Worm (Caenorhabditis elegans): ENCODE measurements around the gene Y54F10BM.21.
A peak's percentile ranks its signal among the peaks of the same experiment; 100 is the strongest.

Y54F10BM.21 gene

DNA sequence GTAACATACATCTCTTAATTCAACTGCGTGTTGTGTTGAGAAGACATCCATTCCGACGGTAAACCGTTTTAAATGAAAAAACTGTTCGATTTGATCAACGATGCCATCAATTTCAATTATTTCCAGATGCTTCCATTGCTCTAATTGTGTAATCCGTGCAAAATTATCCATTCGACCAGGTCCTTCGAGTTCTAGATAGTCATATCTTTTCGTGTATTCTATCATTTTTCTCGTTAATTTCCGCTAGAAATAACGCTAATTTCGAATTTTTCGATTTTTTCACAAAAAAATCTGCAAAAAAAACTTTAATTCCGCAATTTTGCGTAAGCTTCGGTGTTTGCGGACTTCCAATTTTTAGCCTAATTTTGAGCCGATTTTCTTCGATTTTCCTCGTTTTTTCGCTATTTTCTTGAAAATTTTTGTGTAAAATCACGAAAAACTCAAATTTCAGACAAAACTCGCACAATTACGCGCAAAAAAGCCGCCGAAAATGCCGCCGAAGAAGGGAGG is 37.1 kb downstream of the Y54F10BM.21 start, which contains the start of the genes fbxa-66 and iffb-1:
TSS of gene fbxa-66 (minus strand) at position 51 of the 510 bp plus-strand sequence.
TSS of gene iffb-1 (plus strand) at position 452 of the 510 bp plus-strand sequence.
- TF ChIP-seq hmbx-1 (tag; optimal IDR thresholded peaks at IDR 0.05): no peak

DNA sequence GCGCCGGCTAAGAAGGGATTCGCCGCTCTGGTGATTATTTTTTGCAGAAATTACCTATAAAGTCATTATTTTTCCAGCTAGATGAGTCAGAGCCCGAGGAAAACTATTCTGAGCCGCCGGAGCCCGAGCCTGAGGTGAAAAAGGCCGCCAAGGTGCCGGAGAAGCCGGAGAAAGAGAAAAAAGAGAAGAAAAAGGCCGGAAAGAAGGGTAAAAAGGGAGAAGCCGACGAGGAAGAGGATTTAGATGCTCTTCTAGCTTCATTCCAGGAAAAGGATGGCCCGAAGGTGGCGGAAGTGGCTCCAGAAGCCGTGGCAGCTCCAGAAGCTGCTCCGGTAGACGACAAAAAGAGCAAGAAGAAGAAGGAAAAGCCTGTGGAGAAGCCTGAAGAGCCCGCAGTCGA is 37.7 kb downstream of the Y54F10BM.21 start:
- TF ChIP-seq aly-1 (tag; optimal IDR thresholded peaks at IDR 0.05) (peak; percentile 24), hmg-4 (GFP tag; optimal IDR thresholded peaks at IDR 0.05) (no peak), hnd-1 (tag; optimal IDR thresholded peaks at IDR 0.05) (peak; percentile 4), pes-1 (GFP tag; IDR thresholded peaks at IDR 0.05) (no peak), tbx-37 (GFP tag; conservative IDR thresholded peaks at IDR 0.05) (no peak), F13C5.2 (tag; optimal IDR thresholded peaks at IDR 0.05) (no peak), tra-4 (tag; optimal IDR thresholded peaks at IDR 0.05) (no peak), ceh-13 (GFP tag; optimal IDR thresholded peaks at IDR 0.05) (no peak), ceh-36 (tag; optimal IDR thresholded peaks at IDR 0.05) (no peak), flt-1 (GFP tag; IDR thresholded peaks at IDR 0.05) (no peak), hmbx-1 (tag; optimal IDR thresholded peaks at IDR 0.05) (no peak), tbx-11 (GFP tag; IDR thresholded peaks at IDR 0.05) (no peak), ets-7 (tag; optimal IDR thresholded peaks at IDR 0.05) (no peak), B0310.2 (tag; optimal IDR thresholded peaks at IDR 0.05) (no peak), sea-1 (GFP tag; conservative IDR thresholded peaks at IDR 0.05) (no peak), ama-1 (optimal IDR thresholded peaks at IDR 0.05) (no peak)

DNA sequence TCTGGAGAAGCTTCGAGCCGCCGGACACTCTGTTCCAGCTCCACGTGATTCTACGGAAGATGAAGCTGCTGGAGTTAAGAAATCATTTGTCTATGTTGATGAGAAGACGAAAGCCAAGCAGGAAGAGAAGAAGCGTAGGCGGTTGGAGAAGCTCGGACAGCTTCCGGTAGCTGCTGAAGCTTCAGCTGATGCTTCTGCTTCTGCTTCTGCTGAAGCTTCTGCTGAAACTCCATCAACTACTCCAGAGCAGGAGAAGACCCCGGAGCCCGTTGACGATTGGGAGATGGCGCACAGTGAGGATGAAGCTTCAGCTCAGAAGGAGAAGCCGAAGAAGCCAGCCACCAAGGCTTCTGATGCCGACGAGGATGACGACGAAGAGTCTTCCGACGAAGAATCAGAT is 39.5 kb downstream of the Y54F10BM.21 start:
- TF ChIP-seq B0310.2 (tag; optimal IDR thresholded peaks at IDR 0.05) (no peak), tra-4 (tag; optimal IDR thresholded peaks at IDR 0.05) (no peak), hmg-4 (GFP tag; optimal IDR thresholded peaks at IDR 0.05) (no peak), tbx-37 (GFP tag; conservative IDR thresholded peaks at IDR 0.05) (no peak), scrt-1 (GFP tag; IDR thresholded peaks at IDR 0.05) (no peak), pes-1 (GFP tag; IDR thresholded peaks at IDR 0.05) (no peak), flt-1 (GFP tag; IDR thresholded peaks at IDR 0.05) (no peak), ceh-13 (GFP tag; optimal IDR thresholded peaks at IDR 0.05) (no peak), tbx-11 (GFP tag; IDR thresholded peaks at IDR 0.05) (no peak), ets-7 (tag; optimal IDR thresholded peaks at IDR 0.05) (no peak), sea-1 (GFP tag; conservative IDR thresholded peaks at IDR 0.05) (no peak), hmbx-1 (tag; optimal IDR thresholded peaks at IDR 0.05) (no peak), ceh-36 (tag; optimal IDR thresholded peaks at IDR 0.05) (no peak), ama-1 (optimal IDR thresholded peaks at IDR 0.05) (no peak), hnd-1 (tag; optimal IDR thresholded peaks at IDR 0.05) (no peak), aly-1 (tag; optimal IDR thresholded peaks at IDR 0.05) (no peak)

DNA sequence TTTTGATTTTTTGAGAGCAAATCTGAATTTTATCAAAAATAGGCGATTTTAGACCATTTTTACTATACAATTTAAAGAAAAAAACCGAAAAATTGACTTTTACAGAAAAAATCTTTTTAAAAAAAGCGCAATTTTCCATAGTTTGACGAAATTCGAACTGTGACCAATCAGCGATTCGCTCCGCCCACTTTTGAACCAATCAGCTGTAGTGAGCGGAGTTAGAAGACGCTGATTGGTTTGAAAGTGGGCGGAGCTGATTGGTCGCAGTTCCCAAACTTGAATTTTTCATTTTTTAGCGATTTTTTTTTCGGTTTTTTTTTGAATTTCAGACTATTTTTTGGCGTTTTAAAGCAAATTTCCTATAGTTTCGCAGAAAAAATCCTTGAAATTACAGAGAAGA is 47.8 kb downstream of the Y54F10BM.21 start:
- TF ChIP-seq sea-1 (GFP tag; conservative IDR thresholded peaks at IDR 0.05) (no peak), tbx-11 (GFP tag; IDR thresholded peaks at IDR 0.05) (no peak), scrt-1 (GFP tag; IDR thresholded peaks at IDR 0.05) (no peak), pes-1 (GFP tag; IDR thresholded peaks at IDR 0.05) (no peak), F13C5.2 (tag; optimal IDR thresholded peaks at IDR 0.05) (no peak), tra-4 (tag; optimal IDR thresholded peaks at IDR 0.05) (no peak), hnd-1 (tag; optimal IDR thresholded peaks at IDR 0.05) (no peak), ama-1 (optimal IDR thresholded peaks at IDR 0.05) (no peak), ets-7 (tag; optimal IDR thresholded peaks at IDR 0.05) (no peak), B0310.2 (tag; optimal IDR thresholded peaks at IDR 0.05) (no peak), ceh-13 (GFP tag; optimal IDR thresholded peaks at IDR 0.05) (no peak), hmg-4 (GFP tag; optimal IDR thresholded peaks at IDR 0.05) (no peak)

DNA sequence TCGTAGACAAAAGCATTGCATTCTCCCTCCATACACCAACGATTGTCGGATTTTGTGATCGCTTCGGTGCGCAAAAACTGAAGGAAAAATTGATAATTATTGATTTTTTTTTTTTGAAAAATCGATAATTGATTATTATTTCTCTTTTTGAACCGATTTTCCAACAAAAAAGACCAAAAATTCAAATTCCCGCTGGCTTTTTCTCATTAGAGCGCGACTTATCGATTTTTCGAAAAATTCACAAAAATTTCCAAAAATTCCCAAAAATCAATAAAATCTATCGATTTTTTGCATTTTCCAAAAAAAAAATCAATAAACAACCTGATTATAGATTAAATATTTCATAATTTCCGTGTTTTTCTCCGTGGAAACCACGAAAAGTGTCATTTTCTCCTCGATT is 51.7 kb downstream of the Y54F10BM.21 start:
- TF ChIP-seq tbx-11 (GFP tag; IDR thresholded peaks at IDR 0.05) (no peak), ets-7 (tag; optimal IDR thresholded peaks at IDR 0.05) (no peak), ceh-36 (tag; optimal IDR thresholded peaks at IDR 0.05) (no peak), hmbx-1 (tag; optimal IDR thresholded peaks at IDR 0.05) (no peak), flt-1 (GFP tag; IDR thresholded peaks at IDR 0.05) (no peak), hnd-1 (tag; optimal IDR thresholded peaks at IDR 0.05) (no peak), ceh-13 (GFP tag; optimal IDR thresholded peaks at IDR 0.05) (no peak)

All from whole organism, early embryonic.